Worm (Caenorhabditis elegans) whole organism, mixed stage, embryonic: ENCODE results near the gene srd-38.

Source experiments
- blmp-1 ChIP-seq: fragments of 150-350 bp; optimal IDR thresholded peaks from 2 replicates; lab custom pipeline; 2014; ENCODE audit warnings: missing biosample characterization, missing genetic modification characterization
- drap-1 ChIP-seq: fragments of 200-800 bp; sonication (Bioruptor generic); optimal IDR thresholded peaks from 3 replicates; lab custom pipeline; 2018; ENCODE audit warnings: mild to moderate bottlenecking, missing genetic modification characterization, missing compliant biosample characterization
- elt-3 ChIP-seq: fragments of 150-350 bp; optimal IDR thresholded peaks from 2 replicates; lab custom pipeline; 2014; ENCODE audit warnings: missing biosample characterization, missing genetic modification characterization
- lin-13 ChIP-seq: fragments of 150-350 bp; optimal IDR thresholded peaks from 2 replicates; lab custom pipeline; 2014; ENCODE audit warnings: missing biosample characterization, missing genetic modification characterization
- mab-5 ChIP-seq: fragments of 150-350 bp; optimal IDR thresholded peaks from 2 replicates; lab custom pipeline; 2014; ENCODE audit warnings: missing biosample characterization, missing genetic modification characterization
- mep-1 ChIP-seq: fragments of 150-350 bp; optimal IDR thresholded peaks from 2 replicates; lab custom pipeline; 2017; ENCODE audit warnings: missing biosample characterization, missing genetic modification reagents, missing genetic modification characterization, inconsistent platforms
- nhr-12 ChIP-seq: fragments of 150-350 bp; optimal IDR thresholded peaks from 2 replicates; lab custom pipeline; 2014; ENCODE audit warnings: missing biosample characterization, missing genetic modification characterization
- nhr-76 ChIP-seq: sonication (generic microtip); optimal IDR thresholded peaks from 2 replicates; lab custom pipeline; 2017; ENCODE audit warnings: missing biosample characterization, missing genetic modification characterization
- snpc-4 ChIP-seq: fragments of 150-350 bp; optimal IDR thresholded peaks from 2 replicates; lab custom pipeline; 2014; ENCODE audit warnings: missing biosample characterization, missing genetic modification characterization
- tbx-8 ChIP-seq: fragments of 200-800 bp; sonication (Bioruptor generic); optimal IDR thresholded peaks from 2 replicates; lab custom pipeline; 2018; ENCODE audit warnings: mild to moderate bottlenecking, missing genetic modification characterization, moderate library complexity, missing compliant biosample characterization
- unc-39 ChIP-seq: fragments of 150-350 bp; optimal IDR thresholded peaks from 2 replicates; lab custom pipeline; 2014; ENCODE audit warnings: missing biosample characterization, missing genetic modification characterization
- unc-62 ChIP-seq: fragments of 150-350 bp; optimal IDR thresholded peaks from 2 replicates; lab custom pipeline; 2014; ENCODE audit warnings: missing biosample characterization, missing genetic modification reagents, missing genetic modification characterization
- zip-8 ChIP-seq: fragments of 150-350 bp; optimal IDR thresholded peaks from 2 replicates; lab custom pipeline; 2014; ENCODE audit warnings: missing biosample characterization, missing genetic modification characterization
- ztf-11 ChIP-seq: fragments of 150-350 bp; optimal IDR thresholded peaks from 2 replicates; lab custom pipeline; 2014; ENCODE audit warnings: missing biosample characterization, missing genetic modification characterization

ce11 chrX:13246668-13247358, 44.8 kb upstream of the srd-38 start:
- TF ChIP-seq unc-62 (GFP tag; lab: Kevin White, UChicago) (no peak), drap-1 (no peak), elt-3 (tag; lab: Kevin White, UChicago) (no peak), unc-39 (tag; lab: Kevin White, UChicago) (no peak), snpc-4 (tag; lab: Kevin White, UChicago) (no peak), tbx-8 (GFP tag; lab: Kevin White, UChicago) (no peak), mab-5 (tag; lab: Kevin White, UChicago) (no peak), nhr-12 (no peak), blmp-1 (tag; lab: Kevin White, UChicago) (no peak), zip-8 (tag; lab: Kevin White, UChicago) (no peak), mep-1 (tag; lab: Kevin White, UChicago) (no peak), nhr-76 (tag; lab: Kevin White, UChicago) (no peak), lin-13 (tag; lab: Kevin White, UChicago) (no peak), ztf-11 (no peak)
